Worm (Caenorhabditis elegans) whole organism, dauer: ENCODE measurements around the gene oac-31.

Experiments used
- unc-62 ChIP-seq: sonication (generic microtip); optimal IDR thresholded peaks from 2 replicates; lab custom pipeline; 2017; ENCODE audit warnings: missing biosample characterization, missing genetic modification reagents, missing genetic modification characterization

Gene oac-31

DNA sequence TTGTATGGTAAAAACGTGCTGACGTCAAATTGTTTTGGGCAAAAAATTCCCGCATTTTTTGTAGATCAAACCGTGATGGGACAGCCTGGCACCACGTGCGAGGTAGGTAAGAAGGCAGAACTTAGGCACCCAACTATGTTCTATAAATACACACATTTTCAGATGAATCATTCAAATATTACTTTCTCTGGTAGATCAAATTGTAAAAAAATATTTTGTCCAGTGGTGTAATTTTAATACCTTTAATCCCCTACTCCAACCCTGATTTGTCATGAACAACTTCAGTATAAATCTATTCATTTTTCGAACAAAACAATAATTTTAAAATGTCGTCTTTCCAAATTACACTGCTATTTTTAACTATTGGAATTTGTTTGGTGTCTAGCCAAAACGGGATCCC lies 47.2 kb downstream of the oac-31 start, which contains the start of gene spig-7:
Gene spig-7 (plus strand): TSS at position 301 of the 400 bp plus-strand sequence.
- TF ChIP-seq unc-62: no peak

DNA sequence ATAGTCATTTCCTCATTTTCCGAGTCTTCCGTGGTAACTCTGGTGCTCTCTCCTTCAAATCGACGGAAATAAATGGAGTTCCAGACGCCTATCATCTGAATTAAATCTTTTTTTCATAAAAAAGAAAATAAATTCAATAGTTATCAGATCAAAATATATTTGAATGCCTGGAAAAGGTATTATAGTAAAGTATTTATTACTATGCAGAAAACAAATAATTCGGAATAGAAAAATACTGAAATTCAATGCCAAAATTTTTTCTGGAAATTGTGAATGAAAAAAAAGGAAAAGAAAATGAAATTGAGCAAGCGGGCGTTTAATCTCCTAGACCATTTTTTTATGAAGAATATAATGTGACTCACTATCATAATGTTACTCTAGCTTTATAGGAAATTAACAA lies 50.2 kb downstream of the oac-31 start, which contains the start of gene C38C3.6:
Gene C38C3.6 (minus strand): TSS at position 101 of the 400 bp plus-strand sequence.
- TF ChIP-seq unc-62: no peak

DNA sequence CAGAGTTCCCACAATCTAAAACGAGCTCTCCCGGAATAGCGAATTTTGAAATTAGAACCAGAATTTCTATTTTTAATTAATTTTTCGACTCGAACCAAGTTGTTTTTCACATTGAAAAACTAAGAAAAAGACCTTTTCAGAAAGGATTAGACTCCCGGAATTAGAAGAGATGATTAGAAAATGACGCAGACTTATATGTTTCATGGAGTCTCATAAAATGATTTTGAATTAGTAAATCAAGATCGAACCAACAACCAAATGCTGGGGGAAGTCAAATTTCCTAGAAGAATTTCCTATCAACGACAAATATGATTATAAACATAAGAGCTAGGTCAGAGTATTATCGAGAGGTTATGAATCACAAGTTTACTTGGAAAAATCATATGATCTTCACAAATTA lies 53.0 kb downstream of the oac-31 start:
- no peak for TF ChIP-seq unc-62
